Fruit fly (Drosophila melanogaster) whole organism, pupa: Measurements from ENCODE around the gene JhI-21.
A peak's percentile ranks its signal among the peaks of the same experiment; 100 is the strongest.

ENCODE experiments used
- CG10348 ChIP-seq: fragments of 200-800 bp; sonication (Bioruptor generic); IDR thresholded peaks from 2 replicates; pipeline ENCODE4 v1.3.6; 2022; ENCODE audit warnings: missing biosample characterization, missing genetic modification characterization
- CG12605 ChIP-seq: fragments of 200-800 bp; sonication (Bioruptor generic); IDR thresholded peaks from 2 replicates; pipeline ENCODE4 v1.3.6; 2022; ENCODE audit warnings: missing biosample characterization, missing genetic modification characterization
- CG13204 ChIP-seq: fragments of 200-800 bp; sonication (Bioruptor generic); optimal IDR thresholded peaks from 2 replicates; lab custom pipeline; 2018; ENCODE audit warnings: missing biosample characterization, mild to moderate bottlenecking, missing genetic modification characterization, moderate library complexity
- CG14655 ChIP-seq: fragments of 200-800 bp; sonication (Bioruptor generic); optimal IDR thresholded peaks from 3 replicates; lab custom pipeline; 2017; ENCODE audit warnings: mild to moderate bottlenecking, missing biosample characterization, missing genetic modification reagents, missing genetic modification characterization
- CG15710 ChIP-seq: fragments of 200-800 bp; sonication (Bioruptor generic); optimal IDR thresholded peaks from 2 replicates; lab custom pipeline; 2018; ENCODE audit warnings: missing biosample characterization, mild to moderate bottlenecking, missing genetic modification characterization, moderate library complexity
- CG17806 ChIP-seq: fragments of 200-800 bp; sonication (Bioruptor generic); optimal IDR thresholded peaks from 2 replicates; lab custom pipeline; 2018; ENCODE audit warnings: missing biosample characterization, mild to moderate bottlenecking, missing genetic modification characterization, moderate library complexity
- CG32121 ChIP-seq: fragments of 200-800 bp; sonication (Bioruptor generic); IDR thresholded peaks from 2 replicates; pipeline ENCODE4 v1.3.6; 2022; ENCODE audit warnings: missing biosample characterization, missing genetic modification characterization
- CG34367 ChIP-seq: fragments of 200-800 bp; sonication (Bioruptor generic); optimal IDR thresholded peaks from 2 replicates; lab custom pipeline; 2018; ENCODE audit warnings: missing biosample characterization, mild to moderate bottlenecking, missing genetic modification characterization
- CG4496 ChIP-seq: fragments of 200-800 bp; sonication (Bioruptor generic); IDR thresholded peaks from 3 replicates; pipeline ENCODE4 v1.3.6; 2022; ENCODE audit warnings: missing biosample characterization, missing genetic modification characterization
- CG8159 ChIP-seq: fragments of 200-800 bp; sonication (Bioruptor generic); optimal IDR thresholded peaks from 3 replicates; lab custom pipeline; 2018; ENCODE audit warnings: missing biosample characterization, mild to moderate bottlenecking, missing genetic modification characterization, moderate library complexity
- CG8301 ChIP-seq: fragments of 200-800 bp; sonication (Bioruptor generic); optimal IDR thresholded peaks from 2 replicates; lab custom pipeline; 2018; ENCODE audit warnings: missing biosample characterization, mild to moderate bottlenecking, missing genetic modification characterization
- CG9948 ChIP-seq: fragments of 200-800 bp; sonication (Bioruptor generic); optimal IDR thresholded peaks from 2 replicates; lab custom pipeline; 2018; ENCODE audit warnings: missing biosample characterization, mild to moderate bottlenecking, missing genetic modification characterization, moderate library complexity
- D1 ChIP-seq: fragments of 200-800 bp; sonication (Bioruptor generic); optimal IDR thresholded peaks from 2 replicates; lab custom pipeline; 2018; ENCODE audit warnings: missing biosample characterization, mild to moderate bottlenecking, missing genetic modification characterization, moderate library complexity
- EcR ChIP-seq: fragments of 200-800 bp; sonication (Bioruptor generic); optimal IDR thresholded peaks from 3 replicates; lab custom pipeline; 2019; ENCODE audit warnings: missing biosample characterization, missing genetic modification characterization, mild to moderate bottlenecking, moderate library complexity, missing genetic modification reagents
- Ets98B ChIP-seq: fragments of 200-800 bp; sonication (Bioruptor generic); IDR thresholded peaks from 2 replicates; pipeline ENCODE4 v1.3.6; 2022; ENCODE audit warnings: missing biosample characterization, missing genetic modification characterization
- Pif1A ChIP-seq: fragments of 200-800 bp; sonication (Bioruptor generic); optimal IDR thresholded peaks from 3 replicates; lab custom pipeline; 2016; ENCODE audit warnings: missing biosample characterization, missing genetic modification characterization
- Pif1B ChIP-seq: fragments of 200-800 bp; sonication (Bioruptor generic); optimal IDR thresholded peaks from 3 replicates; lab custom pipeline; 2016; ENCODE audit warnings: missing biosample characterization, missing genetic modification characterization
- Snoo ChIP-seq: fragments of 200-800 bp; sonication (Bioruptor generic); optimal IDR thresholded peaks from 3 replicates; lab custom pipeline; 2017; ENCODE audit warnings: missing biosample characterization, mild to moderate bottlenecking, missing genetic modification characterization, inconsistent platforms
- fd96Ca ChIP-seq: fragments of 200-800 bp; sonication (Bioruptor generic); IDR thresholded peaks from 3 replicates; pipeline ENCODE4 v1.3.6; 2022; ENCODE audit warnings: missing biosample characterization, missing genetic modification characterization
- gl ChIP-seq: fragments of 200-800 bp; sonication (Bioruptor generic); optimal IDR thresholded peaks from 2 replicates; lab custom pipeline; 2018; ENCODE audit warnings: missing biosample characterization, mild to moderate bottlenecking, missing genetic modification characterization
- rn ChIP-seq: fragments of 200-800 bp; sonication (Bioruptor generic); IDR thresholded peaks from 2 replicates; pipeline ENCODE4 v1.3.6; 2022; ENCODE audit warnings: missing biosample characterization, missing genetic modification characterization

JhI-21 gene

dm6 chr2L:12053365-12053764 is 2.5 kb downstream of the JhI-21 start:
- TF ChIP-seq Pif1B (GFP tag; lab: Kevin White, UChicago), result no peak
- peak; percentile 93 for TF ChIP-seq CG12605
- TF ChIP-seq CG8159 (tag; lab: Kevin White, UChicago), result no peak
- TF ChIP-seq Snoo, result no peak

- TF ChIP-seq CG15710 (tag; lab: Kevin White, UChicago) (no peak), EcR (GFP tag; lab: Kevin White, UChicago) (no peak), D1 (tag; lab: Kevin White, UChicago) (no peak), Snoo (no peak), CG10348 (GFP tag; lab: Robert Waterston, UW) (no peak), CG13204 (no peak), CG9948 (tag; lab: Kevin White, UChicago) (no peak), CG34367 (tag; lab: Kevin White, UChicago) (no peak), CG8159 (tag; lab: Kevin White, UChicago) (no peak)
Observed at dm6 chr2L:12049133-12049532, 6.7 kb downstream of the JhI-21 start, which contains the start of gene PLCXD. Gene PLCXD, plus strand, starts transcription at chr2L:12049418.

dm6 chr2L:12048723-12049122 is 7.1 kb downstream of the JhI-21 start, which contains the start of gene Plzf:
Gene Plzf, minus strand, starts transcription at chr2L:12048918.
- TF ChIP-seq CG34367 (tag; lab: Kevin White, UChicago) (no peak), fd96Ca (GFP tag; lab: Robert Waterston, UW) (no peak), CG17806 (no peak), CG32121 (GFP tag; lab: Robert Waterston, UW) (no peak), CG13204 (no peak), Ets98B (no peak), EcR (GFP tag; lab: Kevin White, UChicago) (no peak), CG4496 (GFP tag; lab: Robert Waterston, UW) (no peak), Snoo (no peak), CG15710 (tag; lab: Kevin White, UChicago) (no peak), rn (GFP tag; lab: Robert Waterston, UW) (no peak), Pif1A (GFP tag; lab: Kevin White, UChicago) (no peak), D1 (tag; lab: Kevin White, UChicago) (no peak), CG8301 (tag; lab: Kevin White, UChicago) (no peak), CG10348 (GFP tag; lab: Robert Waterston, UW) (no peak), CG9948 (tag; lab: Kevin White, UChicago) (no peak)

dm6 chr2L:12046856-12047230 is 9.0 kb downstream of the JhI-21 start:
- TF ChIP-seq CG34367 (tag; lab: Kevin White, UChicago) (no peak), CG13204 (no peak), CG8159 (tag; lab: Kevin White, UChicago) (no peak), CG17806 (no peak), CG8301 (tag; lab: Kevin White, UChicago) (no peak), Snoo (no peak), Pif1A (GFP tag; lab: Kevin White, UChicago) (no peak), gl (tag; lab: Kevin White, UChicago) (no peak), rn (GFP tag; lab: Robert Waterston, UW) (no peak), CG10348 (GFP tag; lab: Robert Waterston, UW) (no peak), CG32121 (GFP tag; lab: Robert Waterston, UW) (no peak), CG14655 (GFP tag; lab: Kevin White, UChicago) (no peak), Ets98B (no peak), CG12605 (no peak), CG9948 (tag; lab: Kevin White, UChicago) (no peak), Pif1B (GFP tag; lab: Kevin White, UChicago) (no peak), CG4496 (GFP tag; lab: Robert Waterston, UW) (no peak), D1 (tag; lab: Kevin White, UChicago) (no peak)
- TF ChIP-seq, all 21 proteins: peak for 0

dm6 chr2L:12045941-12046855 is 9.6 kb downstream of the JhI-21 start, which contains the start of gene CG6770:
Gene CG6770, minus strand, starts transcription at chr2L:12046118.
- peak; percentile 89 for TF ChIP-seq Ets98B
- TF ChIP-seq CG17806, result peak; percentile 80
- TF ChIP-seq Pif1B (GFP tag; lab: Kevin White, UChicago), result peak; percentile 84
- TF ChIP-seq CG14655 (GFP tag; lab: Kevin White, UChicago), result peak; percentile 80
- TF ChIP-seq CG12605, result peak; percentile 90
- peak; percentile 86 for TF ChIP-seq fd96Ca (GFP tag; lab: Robert Waterston, UW)
- peak; percentile 88 for TF ChIP-seq CG8159 (tag; lab: Kevin White, UChicago)
- peak; percentile 20 for TF ChIP-seq gl (tag; lab: Kevin White, UChicago)
- TF ChIP-seq CG4496 (GFP tag; lab: Robert Waterston, UW), result peak; percentile 92
- peak; percentile 72 for TF ChIP-seq EcR (GFP tag; lab: Kevin White, UChicago)
- TF ChIP-seq CG8301 (tag; lab: Kevin White, UChicago), result peak; percentile 72
- TF ChIP-seq CG15710 (tag; lab: Kevin White, UChicago), result peak; percentile 86
- peak; percentile 53 for TF ChIP-seq D1 (tag; lab: Kevin White, UChicago)
- TF ChIP-seq Pif1A (GFP tag; lab: Kevin White, UChicago), result peak; percentile 86
- peak; percentile 72 for TF ChIP-seq CG9948 (tag; lab: Kevin White, UChicago)
- peak; percentile 86 for TF ChIP-seq CG32121 (GFP tag; lab: Robert Waterston, UW)
- peak; percentile 74 for TF ChIP-seq rn (GFP tag; lab: Robert Waterston, UW)
- TF ChIP-seq CG13204, result peak; percentile 39
- peak; percentile 92 for TF ChIP-seq Snoo
- peak; percentile 73 for TF ChIP-seq CG34367 (tag; lab: Kevin White, UChicago)
- TF ChIP-seq CG10348 (GFP tag; lab: Robert Waterston, UW), result no peak
- TF ChIP-seq, all 21 proteins: peak for 20
